Fruit fly (Drosophila melanogaster) whole organism, embryonic: ENCODE results near the gene Ifrd1.

ENCODE experiments used
- Ada2b ChIP-seq: fragments of 200-800 bp; sonication (Bioruptor generic); IDR thresholded peaks from 2 replicates; pipeline ENCODE4 v1.3.6; 2022; ENCODE audit warnings: missing biosample characterization, missing genetic modification characterization
- C15 ChIP-seq: fragments of 200-800 bp; sonication (Bioruptor generic); IDR thresholded peaks from 3 replicates; pipeline ENCODE4 v1.3.6; 2022; ENCODE audit warnings: missing biosample characterization, missing genetic modification characterization
- CG12299 ChIP-seq: fragments of 200-800 bp; sonication (Bioruptor generic); optimal IDR thresholded peaks from 2 replicates; lab custom pipeline; 2018; ENCODE audit warnings: missing biosample characterization, mild to moderate bottlenecking, missing genetic modification characterization
- CG17385 ChIP-seq: fragments of 200-800 bp; sonication (Bioruptor generic); optimal IDR thresholded peaks from 3 replicates; lab custom pipeline; 2018; ENCODE audit warnings: missing biosample characterization, mild to moderate bottlenecking, missing genetic modification characterization
- CG3838 ChIP-seq: fragments of 200-800 bp; sonication (Bioruptor generic); optimal IDR thresholded peaks from 3 replicates; lab custom pipeline; 2016; ENCODE audit warnings: missing biosample characterization, missing genetic modification characterization
- CG6254 ChIP-seq: fragments of 200-800 bp; sonication (Bioruptor generic); optimal IDR thresholded peaks from 3 replicates; lab custom pipeline; 2017; ENCODE audit warnings: mild to moderate bottlenecking, missing biosample characterization, missing genetic modification reagents, missing genetic modification characterization
- CG9817 ChIP-seq: fragments of 200-800 bp; sonication (Bioruptor generic); optimal IDR thresholded peaks from 2 replicates; lab custom pipeline; 2018; ENCODE audit warnings: missing biosample characterization, mild to moderate bottlenecking, missing genetic modification characterization, moderate library complexity
- D ChIP-seq, 2 experiments: fragments of 200-800 bp in 1 of 2; fragments of >200 bp in 1 of 2; sonication (Bioruptor generic) in 1 of 2; optimal IDR thresholded peaks; 2 replicates in 1 of 2; 3 replicates in 1 of 2; lab custom pipeline; 2017; ENCODE audit warnings: mild to moderate bottlenecking in 1 of 2, missing biosample characterization in 1 of 2, missing genetic modification characterization in 1 of 2, missing genetic modification reagents in 1 of 2
- Rx ChIP-seq: fragments of 200-800 bp; sonication (Bioruptor generic); IDR thresholded peaks from 2 replicates; pipeline ENCODE4 v1.3.6; 2022; ENCODE audit warnings: missing biosample characterization, missing genetic modification characterization
- fu2 ChIP-seq: fragments of 200-800 bp; sonication (Bioruptor generic); optimal IDR thresholded peaks from 2 replicates; lab custom pipeline; 2016; ENCODE audit warnings: missing biosample characterization, missing genetic modification characterization
- oc ChIP-seq: fragments of 200-800 bp; sonication (Bioruptor generic); optimal IDR thresholded peaks from 2 replicates; lab custom pipeline; 2018; ENCODE audit warnings: missing biosample characterization, mild to moderate bottlenecking, missing genetic modification characterization, moderate library complexity
- schlank ChIP-seq: fragments of 200-800 bp; sonication (Bioruptor generic); optimal IDR thresholded peaks from 2 replicates; lab custom pipeline; 2018; ENCODE audit warnings: missing biosample characterization, mild to moderate bottlenecking, missing genetic modification characterization
- tup ChIP-seq: fragments of 200-800 bp; sonication (Bioruptor generic); optimal IDR thresholded peaks from 2 replicates; lab custom pipeline; 2016; ENCODE audit warnings: missing biosample characterization, mild to moderate bottlenecking, missing genetic modification characterization, moderate library complexity
- unc-4 ChIP-seq: fragments of 200-800 bp; sonication (Bioruptor generic); IDR thresholded peaks from 2 replicates; pipeline ENCODE4 v1.3.6; 2022; ENCODE audit warnings: missing biosample characterization, missing genetic modification characterization; ENCODE audit not compliant: partially characterized antibody

DNA sequence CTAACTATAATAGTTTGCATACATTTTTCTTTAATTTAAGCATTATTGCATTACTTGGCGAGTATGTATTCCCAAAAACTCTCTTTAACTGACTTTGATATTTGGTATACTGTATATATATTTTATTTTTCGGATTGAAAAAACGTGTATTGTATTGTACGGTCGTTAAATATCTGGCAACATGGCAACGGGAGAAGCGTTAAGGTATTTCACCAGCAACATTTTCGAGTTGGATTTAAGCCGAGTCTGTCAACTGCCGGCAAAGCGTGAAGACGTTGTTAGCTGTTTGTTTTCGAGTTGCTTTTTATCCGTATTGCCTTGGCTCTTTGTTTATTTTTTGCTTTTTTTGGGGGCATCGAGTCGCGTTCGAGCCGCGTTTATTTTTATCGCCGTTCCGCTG lies 34.4 kb downstream of the Ifrd1 start, which contains the start of gene CG2975:
- TF ChIP-seq CG3838 (GFP tag; lab: Kevin White, UChicago) (no peak), fu2 (GFP tag; lab: Kevin White, UChicago) (no peak), CG17385 (GFP tag; lab: Kevin White, UChicago) (no peak), unc-4 (GFP tag; lab: Robert Waterston, UW) (no peak), oc (tag; lab: Kevin White, UChicago) (no peak), schlank (no peak), CG12299 (no peak), CG6254 (GFP tag; lab: Kevin White, UChicago) (no peak), Rx (GFP tag; lab: Robert Waterston, UW) (no peak), D (optimal IDR thresholded peaks at IDR 0.05; lab: Kevin White, UChicago) (no peak), D (GFP tag; optimal IDR thresholded peaks at IDR 0.05; lab: Kevin White, UChicago) (no peak), Ada2b (GFP tag; lab: Robert Waterston, UW) (no peak), tup (no peak), CG9817 (no peak), C15 (GFP tag; lab: Robert Waterston, UW) (no peak)
